Worm (Caenorhabditis elegans) whole organism, late embryonic: ENCODE results near the gene his-18.

Experiments
- C08G9.2 ChIP-seq: sonication (generic microtip); optimal IDR thresholded peaks from 2 replicates; lab custom pipeline; 2016; ENCODE audit warnings: mild to moderate bottlenecking, missing genetic modification characterization, moderate library complexity, missing compliant biosample characterization
- C38D4.7 ChIP-seq: fragments of 200-800 bp; sonication (Bioruptor generic); optimal IDR thresholded peaks from 2 replicates; lab custom pipeline; 2018; ENCODE audit warnings: mild to moderate bottlenecking, missing genetic modification characterization, moderate library complexity, missing compliant biosample characterization
- F13H6.1 ChIP-seq: sonication (generic microtip); optimal IDR thresholded peaks from 2 replicates; lab custom pipeline; 2016; ENCODE audit warnings: missing genetic modification characterization, missing compliant biosample characterization
- T23F11.4 ChIP-seq: fragments of 200-800 bp; sonication (Bioruptor generic); optimal IDR thresholded peaks from 2 replicates; lab custom pipeline; 2018; ENCODE audit warnings: mild to moderate bottlenecking, missing genetic modification characterization, missing compliant biosample characterization
- Y22D7AL.16 ChIP-seq: sonication (generic microtip); optimal IDR thresholded peaks from 2 replicates; lab custom pipeline; 2016; ENCODE audit warnings: missing genetic modification characterization, missing compliant biosample characterization
- ahr-1 ChIP-seq: sonication (generic microtip); optimal IDR thresholded peaks from 2 replicates; lab custom pipeline; 2016; ENCODE audit warnings: missing genetic modification characterization, missing compliant biosample characterization
- ama-1 ChIP-seq: fragments of 150-350 bp; optimal IDR thresholded peaks from 2 replicates; lab custom pipeline; 2014
- ceh-18 ChIP-seq: sonication (generic microtip); optimal IDR thresholded peaks from 2 replicates; lab custom pipeline; 2016; ENCODE audit warnings: missing genetic modification characterization, missing compliant biosample characterization
- ceh-2 ChIP-seq: sonication (generic microtip); optimal IDR thresholded peaks from 2 replicates; lab custom pipeline; 2016; ENCODE audit warnings: missing genotype, missing genetic modification characterization, missing compliant biosample characterization
- ceh-24 ChIP-seq: sonication (generic microtip); optimal IDR thresholded peaks from 2 replicates; lab custom pipeline; 2016; ENCODE audit warnings: mild to moderate bottlenecking, missing genetic modification characterization, missing compliant biosample characterization
- ceh-31 ChIP-seq: sonication (generic microtip); optimal IDR thresholded peaks from 2 replicates; lab custom pipeline; 2016; ENCODE audit warnings: missing genetic modification characterization, missing compliant biosample characterization
- ceh-45 ChIP-seq: fragments of 200-800 bp; sonication (Bioruptor generic); IDR thresholded peaks from 2 replicates; pipeline ENCODE4 v1.3.6; 2022; ENCODE audit warnings: missing genetic modification reagents, missing genetic modification characterization, missing compliant biosample characterization
- ceh-48 ChIP-seq: sonication (generic microtip); optimal IDR thresholded peaks from 2 replicates; lab custom pipeline; 2016; ENCODE audit warnings: missing genetic modification characterization, inconsistent platforms, missing compliant biosample characterization
- ceh-6 ChIP-seq: fragments of 200-800 bp; sonication (Bioruptor generic); optimal IDR thresholded peaks from 2 replicates; lab custom pipeline; 2018; ENCODE audit warnings: mild to moderate bottlenecking, missing genetic modification characterization, missing compliant biosample characterization
- ceh-9 ChIP-seq: sonication (generic microtip); optimal IDR thresholded peaks from 2 replicates; lab custom pipeline; 2016; ENCODE audit warnings: mild to moderate bottlenecking, missing genetic modification characterization, inconsistent platforms, missing compliant biosample characterization
- che-1 ChIP-seq: sonication (generic microtip); optimal IDR thresholded peaks from 2 replicates; lab custom pipeline; 2016; ENCODE audit warnings: mild to moderate bottlenecking, missing genetic modification characterization, missing compliant biosample characterization
- dmd-4 ChIP-seq: sonication (generic microtip); optimal IDR thresholded peaks from 2 replicates; lab custom pipeline; 2016; ENCODE audit warnings: borderline replicate concordance, missing genetic modification characterization, missing compliant biosample characterization
- elt-2 ChIP-seq: sonication (generic microtip); optimal IDR thresholded peaks from 2 replicates; lab custom pipeline; 2016; ENCODE audit warnings: missing genetic modification reagents, missing genetic modification characterization, missing compliant biosample characterization
- elt-4 ChIP-seq: sonication (generic microtip); optimal IDR thresholded peaks from 2 replicates; lab custom pipeline; 2016; ENCODE audit warnings: missing genetic modification characterization, missing compliant biosample characterization
- ets-4 ChIP-seq: sonication (generic microtip); optimal IDR thresholded peaks from 2 replicates; lab custom pipeline; 2016; ENCODE audit warnings: missing genetic modification characterization, missing compliant biosample characterization
- eyg-1 ChIP-seq: sonication (generic microtip); optimal IDR thresholded peaks from 2 replicates; lab custom pipeline; 2016; ENCODE audit warnings: missing genotype, missing genetic modification characterization, missing compliant biosample characterization
- fkh-6 ChIP-seq: sonication (generic microtip); optimal IDR thresholded peaks from 2 replicates; lab custom pipeline; 2016; ENCODE audit warnings: missing genetic modification characterization, missing compliant biosample characterization
- hlh-13 ChIP-seq: fragments of 200-800 bp; sonication (Bioruptor generic); optimal IDR thresholded peaks from 2 replicates; lab custom pipeline; 2018; ENCODE audit warnings: mild to moderate bottlenecking, missing genetic modification characterization, missing compliant biosample characterization
- hlh-15 ChIP-seq: sonication (generic microtip); optimal IDR thresholded peaks from 2 replicates; lab custom pipeline; 2016; ENCODE audit warnings: missing genetic modification characterization, missing compliant biosample characterization
- hlh-30 ChIP-seq: sonication (generic microtip); optimal IDR thresholded peaks from 2 replicates; lab custom pipeline; 2017; ENCODE audit warnings: antibody characterized with exemption, missing genetic modification characterization, missing compliant biosample characterization; ENCODE audit not compliant: insufficient read depth
- mec-3 ChIP-seq: sonication (generic microtip); optimal IDR thresholded peaks from 2 replicates; lab custom pipeline; 2016; ENCODE audit warnings: borderline replicate concordance, missing genetic modification characterization, missing compliant biosample characterization
- nhr-11 ChIP-seq: fragments of 150-350 bp; optimal IDR thresholded peaks from 2 replicates; lab custom pipeline; 2014; ENCODE audit warnings: missing biosample characterization, missing genetic modification characterization
- nhr-232 ChIP-seq: sonication (generic microtip); optimal IDR thresholded peaks from 2 replicates; lab custom pipeline; 2016; ENCODE audit warnings: missing genetic modification characterization, missing compliant biosample characterization
- pax-1 ChIP-seq: fragments of 150-350 bp; optimal IDR thresholded peaks from 2 replicates; lab custom pipeline; 2014; ENCODE audit warnings: missing biosample characterization, missing genetic modification characterization
- pqm-1 ChIP-seq: sonication (generic microtip); optimal IDR thresholded peaks from 2 replicates; lab custom pipeline; 2016; ENCODE audit warnings: missing genetic modification characterization, missing compliant biosample characterization
- pros-1 ChIP-seq: fragments of 150-350 bp; optimal IDR thresholded peaks from 2 replicates; lab custom pipeline; 2014; ENCODE audit warnings: missing biosample characterization, missing genetic modification reagents, missing genetic modification characterization
- ref-2 ChIP-seq: sonication (generic microtip); optimal IDR thresholded peaks from 2 replicates; lab custom pipeline; 2016; ENCODE audit warnings: missing genetic modification characterization, missing compliant biosample characterization
- rnt-1 ChIP-seq: sonication (generic microtip); optimal IDR thresholded peaks from 2 replicates; lab custom pipeline; 2016; ENCODE audit warnings: missing genetic modification characterization, missing compliant biosample characterization
- ttx-3 ChIP-seq: sonication (generic microtip); optimal IDR thresholded peaks from 2 replicates; lab custom pipeline; 2016; ENCODE audit warnings: missing genetic modification reagents, missing genetic modification characterization, missing compliant biosample characterization
- unc-3 ChIP-seq, 2 experiments: fragments of 200-800 bp in 1 of 2; sonication (Bioruptor generic) in 1 of 2; sonication (generic microtip) in 1 of 2; conservative IDR thresholded peaks in 1 of 2; optimal IDR thresholded peaks in 1 of 2; 2 replicates each; pipeline versions ENCODE4 v1.3.6 to Lab custom; 2016 to 2022; ENCODE audit warnings: missing compliant biosample characterization in 2 of 2, missing genetic modification characterization in 2 of 2, missing genetic modification reagents in 1 of 2
- unc-55 ChIP-seq: sonication (generic microtip); optimal IDR thresholded peaks from 2 replicates; lab custom pipeline; 2017; ENCODE audit warnings: missing biosample characterization, missing genetic modification reagents, missing genetic modification characterization
- zip-5 ChIP-seq: sonication (generic microtip); optimal IDR thresholded peaks from 2 replicates; lab custom pipeline; 2016; ENCODE audit warnings: missing genetic modification characterization, missing compliant biosample characterization

The his-18 gene

ce11 chrV:8940419-8940818 is 42.4 kb downstream of the his-18 start:
- no peak for TF ChIP-seq ceh-45 (GFP tag; lab: Robert Waterston, UW)
- TF ChIP-seq hlh-30 (tag; lab: Kevin White, UChicago), result no peak
- no peak for TF ChIP-seq ets-4 (tag; lab: Kevin White, UChicago)

ce11 chrV:8942437-8942978 is 44.5 kb downstream of the his-18 start:
- no peak for TF ChIP-seq dmd-4 (tag; lab: Kevin White, UChicago)
- TF ChIP-seq ttx-3 (tag; lab: Kevin White, UChicago), result no peak
- no peak for TF ChIP-seq Y22D7AL.16
- no peak for TF ChIP-seq che-1 (tag; lab: Kevin White, UChicago)
- no peak for TF ChIP-seq unc-55 (GFP tag; lab: Kevin White, UChicago)
- no peak for TF ChIP-seq mec-3 (tag; lab: Kevin White, UChicago)
- no peak for TF ChIP-seq ceh-9 (tag; lab: Kevin White, UChicago)
- TF ChIP-seq ceh-45 (GFP tag; lab: Robert Waterston, UW), result no peak
- TF ChIP-seq ref-2 (tag; lab: Kevin White, UChicago), result no peak
- no peak for TF ChIP-seq nhr-11 (tag; lab: Kevin White, UChicago)
- no peak for TF ChIP-seq fkh-6 (tag; lab: Kevin White, UChicago)
- no peak for TF ChIP-seq nhr-232
- TF ChIP-seq pqm-1 (tag; lab: Kevin White, UChicago), result no peak
- TF ChIP-seq ceh-6 (GFP tag; lab: Kevin White, UChicago), result no peak
- no peak for TF ChIP-seq C08G9.2 (tag; lab: Kevin White, UChicago)
- no peak for TF ChIP-seq C38D4.7
- TF ChIP-seq eyg-1 (tag; lab: Kevin White, UChicago), result no peak
- no peak for TF ChIP-seq T23F11.4

ce11 chrV:8943963-8944362 is 45.9 kb downstream of the his-18 start, which contains the start of gene T19A5.3:
Gene T19A5.3 (minus strand): TSS chrV:8944063.
- TF ChIP-seq ahr-1, result no peak
- no peak for TF ChIP-seq ceh-2 (tag; lab: Kevin White, UChicago)
- TF ChIP-seq unc-3 (GFP tag; conservative IDR thresholded peaks at IDR 0.05; lab: Robert Waterston, UW), result no peak
- TF ChIP-seq unc-3 (tag; optimal IDR thresholded peaks at IDR 0.05; lab: Kevin White, UChicago), result no peak
- TF ChIP-seq zip-5 (tag; lab: Kevin White, UChicago), result no peak

ce11 chrV:8944481-8944880 is 46.5 kb downstream of the his-18 start:
- no peak for TF ChIP-seq hlh-13 (GFP tag; lab: Kevin White, UChicago)
- TF ChIP-seq ceh-24 (tag; lab: Kevin White, UChicago), result no peak
- no peak for TF ChIP-seq F13H6.1 (tag; lab: Kevin White, UChicago)
- no peak for TF ChIP-seq C38D4.7
- TF ChIP-seq fkh-6 (tag; lab: Kevin White, UChicago), result no peak
- TF ChIP-seq elt-4 (tag; lab: Kevin White, UChicago), result no peak
- TF ChIP-seq ceh-31 (tag; lab: Kevin White, UChicago), result no peak
- no peak for TF ChIP-seq ceh-48 (tag; lab: Kevin White, UChicago)
- no peak for TF ChIP-seq rnt-1 (tag; lab: Kevin White, UChicago)

- TF ChIP-seq ceh-9 (tag; lab: Kevin White, UChicago) (no peak), unc-3 (GFP tag; conservative IDR thresholded peaks at IDR 0.05; lab: Robert Waterston, UW) (no peak), unc-3 (tag; optimal IDR thresholded peaks at IDR 0.05; lab: Kevin White, UChicago) (no peak), ceh-6 (GFP tag; lab: Kevin White, UChicago) (no peak)
These were observed 48.1 kb downstream of the his-18 start for ce11 chrV:8946142-8946541.

ce11 chrV:8947499-8947898 is 49.5 kb downstream of the his-18 start, which contains the start of gene gck-1:
Gene gck-1 (plus strand): TSS chrV:8947799.
- TF ChIP-seq pros-1, result no peak
- no peak for TF ChIP-seq pqm-1 (tag; lab: Kevin White, UChicago)
- TF ChIP-seq pax-1 (tag; lab: Kevin White, UChicago), result no peak
- no peak for TF ChIP-seq ceh-45 (GFP tag; lab: Robert Waterston, UW)
- no peak for TF ChIP-seq ama-1 (lab: Kevin White, UChicago)
- no peak for TF ChIP-seq ceh-18
- TF ChIP-seq hlh-15 (tag; lab: Kevin White, UChicago), result no peak
- no peak for TF ChIP-seq elt-2 (tag; lab: Kevin White, UChicago)
- TF ChIP-seq, all 69 proteins: peak for 0
